Fruit fly (Drosophila melanogaster): ENCODE measurements around the gene Gapvd1.

Gapvd1 gene

dm6 chrX:11338047-11338747 is 13.0 kb downstream of the Gapvd1 start (continued):
- TF ChIP-seq CG33557 (GFP tag; optimal IDR thresholded peaks at IDR 0.05) (peak; percentile 67), CG17186 (GFP tag; optimal IDR thresholded peaks at IDR 0.05) (no peak), CG31441 (GFP tag; IDR thresholded peaks at IDR 0.05) (no peak), maf-S (GFP tag; optimal IDR thresholded peaks at IDR 0.05) (peak; percentile 47), CG8765 (GFP tag; IDR thresholded peaks at IDR 0.05) (no peak), Tbp (GFP tag; optimal IDR thresholded peaks at IDR 0.05) (no peak), gt (GFP tag; IDR thresholded peaks at IDR 0.05) (no peak), CG2120 (GFP tag; optimal IDR thresholded peaks at IDR 0.05) (peak; percentile 63), Fer3 (tag; optimal IDR thresholded peaks at IDR 0.05) (peak; percentile 49), CG30020 (tag; optimal IDR thresholded peaks at IDR 0.05) (no peak), CG3726 (GFP tag; IDR thresholded peaks at IDR 0.05) (no peak; the same call in 2 of the 3 replicates), CG8924 (tag; optimal IDR thresholded peaks at IDR 0.05) (peak; percentile 69), CG15514 (GFP tag; optimal IDR thresholded peaks at IDR 0.05) (no peak), CG4707 (GFP tag; optimal IDR thresholded peaks at IDR 0.05) (peak; percentile 12), chif (GFP tag; optimal IDR thresholded peaks at IDR 0.05) (peak; percentile 75 to 77), h (optimal IDR thresholded peaks at IDR 0.05) (no peak), pum (GFP tag; optimal IDR thresholded peaks at IDR 0.05) (peak; percentile 75), CG6254 (GFP tag; optimal IDR thresholded peaks at IDR 0.05) (peak; percentile 56), org-1 (GFP tag; optimal IDR thresholded peaks at IDR 0.05) (peak; percentile 68), tll (GFP tag; optimal IDR thresholded peaks at IDR 0.05) (no peak), knrl (GFP tag; IDR thresholded peaks at IDR 0.05; ENCODE audit: partially characterized antibody) (no peak), ftz-f1 (GFP tag; optimal IDR thresholded peaks at IDR 0.05) (peak; percentile 43), CG11456 (GFP tag; IDR thresholded peaks at IDR 0.05) (no peak), prd (optimal IDR thresholded peaks at IDR 0.05) (no peak), prd (GFP tag; IDR thresholded peaks at IDR 0.05) (peak; percentile 64), mirr (GFP tag; optimal IDR thresholded peaks at IDR 0.05) (peak; percentile 29), Ada2b (GFP tag; IDR thresholded peaks at IDR 0.05) (peak; percentile 47; the same call in 1 of the 2 replicates), dysf (GFP tag; IDR thresholded peaks at IDR 0.05) (peak; percentile 80), CG7271 (tag; optimal IDR thresholded peaks at IDR 0.05) (no peak), ham (GFP tag; IDR thresholded peaks at IDR 0.05) (no peak), CG11723 (GFP tag; optimal IDR thresholded peaks at IDR 0.05) (no peak), repo (GFP tag; optimal IDR thresholded peaks at IDR 0.05) (peak; percentile 59), wek (GFP tag; optimal IDR thresholded peaks at IDR 0.05) (no peak), CG10462 (GFP tag; optimal IDR thresholded peaks at IDR 0.05) (peak; percentile 50), Meics (GFP tag; optimal IDR thresholded peaks at IDR 0.05) (peak; percentile 72), chm (GFP tag; IDR thresholded peaks at IDR 0.05) (no peak), CG32772 (GFP tag; IDR thresholded peaks at IDR 0.05) (peak; percentile 23; the same call in 1 of the 2 replicates), scrt (GFP tag; optimal IDR thresholded peaks at IDR 0.05) (no peak), BEAF-32 (GFP tag; optimal IDR thresholded peaks at IDR 0.05) (no peak), ap (GFP tag; IDR thresholded peaks at IDR 0.05) (no peak), ttk (GFP tag; IDR thresholded peaks at IDR 0.05) (0 out of 2 replicates have a peak, but pooled peaks have one; percentile 38), Lhr (GFP tag; optimal IDR thresholded peaks at IDR 0.05) (no peak), cg (GFP tag; optimal IDR thresholded peaks at IDR 0.05) (no peak), Atf3 (GFP tag; optimal IDR thresholded peaks at IDR 0.05) (peak; percentile 42), CG17328 (GFP tag; IDR thresholded peaks at IDR 0.05) (no peak), aop (GFP tag; IDR thresholded peaks at IDR 0.05) (no peak), ewg (GFP tag; optimal IDR thresholded peaks at IDR 0.05) (peak; percentile 48), CG34422 (GFP tag; IDR thresholded peaks at IDR 0.05) (0 out of 3 replicates have a peak, but pooled peaks have one; percentile 27), cad (GFP tag; optimal IDR thresholded peaks at IDR 0.05) (no peak), CG12744 (GFP tag; optimal IDR thresholded peaks at IDR 0.05) (peak; percentile 23)

Data from whole organism, embryonic.